Worm (Caenorhabditis elegans) whole organism, L1 larva: ENCODE results near the gene fkh-6.

ENCODE experiments used
- C04F5.9 ChIP-seq: sonication (generic microtip); optimal IDR thresholded peaks from 2 replicates; lab custom pipeline; 2016; ENCODE audit warnings: missing genetic modification characterization, missing compliant biosample characterization
- dpl-1 ChIP-seq, 3 experiments: fragments of 150-350 bp in 2 of 3; sonication (generic microtip) in 1 of 3; optimal IDR thresholded peaks; 2 replicates each; lab custom pipeline; 2014 to 2017; ENCODE audit warnings: missing biosample characterization in 3 of 3, missing genetic modification characterization in 3 of 3, missing genetic modification reagents in 3 of 3
- elt-3 ChIP-seq, 6 experiments: fragments of 150-350 bp in 1 of 6; sonication (generic microtip); optimal IDR thresholded peaks; 2 replicates each; lab custom pipeline; 2017 to 2018; ENCODE audit warnings: missing biosample characterization in 6 of 6, missing genetic modification characterization in 6 of 6, inconsistent platforms in 1 of 6
- fkh-10 ChIP-seq: sonication (generic microtip); optimal IDR thresholded peaks from 2 replicates; lab custom pipeline; 2017; ENCODE audit warnings: missing biosample characterization, missing genetic modification reagents, missing genetic modification characterization
- jun-1 ChIP-seq: fragments of 150-350 bp; optimal IDR thresholded peaks from 2 replicates; lab custom pipeline; 2014; ENCODE audit warnings: missing biosample characterization, missing genetic modification reagents, missing genetic modification characterization
- lsy-2 ChIP-seq, 2 experiments: fragments of 150-350 bp; optimal IDR thresholded peaks; 2 replicates each; lab custom pipeline; 2014; ENCODE audit warnings: missing biosample characterization in 2 of 2, missing genetic modification characterization in 2 of 2
- mep-1 ChIP-seq: fragments of 150-350 bp; optimal IDR thresholded peaks from 2 replicates; lab custom pipeline; 2014; ENCODE audit warnings: missing biosample characterization, missing genetic modification characterization
- pag-3 ChIP-seq: sonication (generic microtip); optimal IDR thresholded peaks from 2 replicates; lab custom pipeline; 2017; ENCODE audit warnings: missing genetic modification characterization, mild to moderate bottlenecking, missing compliant biosample characterization, antibody characterized with exemption, borderline replicate concordance; ENCODE audit not compliant: insufficient read depth

DNA sequence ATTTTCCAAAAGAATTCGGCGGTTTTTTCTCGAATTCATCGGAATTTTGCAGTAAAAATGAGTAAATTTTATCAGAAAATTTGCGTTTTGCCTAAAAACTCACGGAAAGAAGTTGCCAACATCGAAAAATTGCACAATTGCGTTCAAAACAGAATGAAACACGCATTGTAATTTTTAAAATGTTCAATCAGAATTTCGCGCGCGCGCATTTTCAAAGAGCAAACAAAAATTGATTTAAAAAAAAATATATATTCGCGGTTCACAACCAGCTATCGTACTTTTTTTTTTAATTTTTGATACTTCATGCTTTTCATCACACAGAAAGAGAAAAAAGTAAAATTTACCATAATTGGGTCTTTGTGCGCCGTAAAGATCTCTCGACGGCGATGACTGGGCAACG is 8.3 kb downstream of the fkh-6 start:
- no peak for TF ChIP-seq jun-1 (tag; lab: Kevin White, UChicago)
- TF ChIP-seq fkh-10 (GFP tag; lab: Kevin White, UChicago): no peak
- no peak for TF ChIP-seq dpl-1 (GFP tag; optimal IDR thresholded peaks at IDR 0.05; lab: Kevin White, UChicago)
- TF ChIP-seq C04F5.9: no peak
- no peak for TF ChIP-seq pag-3 (tag; lab: Kevin White, UChicago)
- no peak for TF ChIP-seq elt-3 (tag; optimal IDR thresholded peaks at IDR 0.05; lab: Kevin White, UChicago)
- TF ChIP-seq lsy-2 (tag; optimal IDR thresholded peaks at IDR 0.05; lab: Kevin White, UChicago): no peak
- no peak for TF ChIP-seq mep-1
